Worm (Caenorhabditis elegans): ENCODE results near the gene tbx-7.

The tbx-7 gene

ce11 chrIII:5980274-5980918, 47.9 kb downstream of the tbx-7 start:
- TF ChIP-seq unc-39 (tag; optimal IDR thresholded peaks at IDR 0.05) (no peak), M03D4.4 (tag; optimal IDR thresholded peaks at IDR 0.05) (peak; percentile 11), lsy-2 (tag; optimal IDR thresholded peaks at IDR 0.05) (no peak), ham-2 (GFP tag; optimal IDR thresholded peaks at IDR 0.05) (no peak), ceh-83 (GFP tag; optimal IDR thresholded peaks at IDR 0.05) (no peak), nhr-76 (tag; optimal IDR thresholded peaks at IDR 0.05) (no peak), elt-1 (tag; optimal IDR thresholded peaks at IDR 0.05; ENCODE audit: borderline replicate concordance, insufficient read depth) (no peak), pha-4 (tag; optimal IDR thresholded peaks at IDR 0.05) (peak; percentile 67), lin-32 (GFP tag; optimal IDR thresholded peaks at IDR 0.05) (peak; percentile 11), ztf-11 (tag; optimal IDR thresholded peaks at IDR 0.05) (no peak), elt-3 (tag; optimal IDR thresholded peaks at IDR 0.05) (no peak), hlh-1 (tag; optimal IDR thresholded peaks at IDR 0.05) (peak; percentile 9), sem-2 (GFP tag; optimal IDR thresholded peaks at IDR 0.05) (no peak), unc-120 (tag; optimal IDR thresholded peaks at IDR 0.05; ENCODE audit: poor library complexity, severe bottlenecking) (no peak), mab-5 (tag; optimal IDR thresholded peaks at IDR 0.05) (no peak), drap-1 (GFP tag; optimal IDR thresholded peaks at IDR 0.05) (no peak), unc-62 (GFP tag; optimal IDR thresholded peaks at IDR 0.05) (no peak), bed-3 (GFP tag; optimal IDR thresholded peaks at IDR 0.05) (no peak), nhr-28 (tag; optimal IDR thresholded peaks at IDR 0.05) (no peak), nhr-2 (tag; optimal IDR thresholded peaks at IDR 0.05) (peak; percentile 84), tbx-8 (GFP tag; optimal IDR thresholded peaks at IDR 0.05) (no peak), zip-8 (tag; optimal IDR thresholded peaks at IDR 0.05) (no peak), ces-1 (GFP tag; optimal IDR thresholded peaks at IDR 0.05) (no peak), cnd-1 (tag; optimal IDR thresholded peaks at IDR 0.05) (no peak), sptf-1 (tag; optimal IDR thresholded peaks at IDR 0.05) (no peak)

- TF ChIP-seq ceh-39 (tag; optimal IDR thresholded peaks at IDR 0.05) = no peak
- TF ChIP-seq nhr-2 (tag; optimal IDR thresholded peaks at IDR 0.05) = no peak
- TF ChIP-seq lsy-2 (tag; optimal IDR thresholded peaks at IDR 0.05) = no peak
- no peak for TF ChIP-seq nhr-28 (tag; optimal IDR thresholded peaks at IDR 0.05)
- no peak for TF ChIP-seq ceh-83 (GFP tag; optimal IDR thresholded peaks at IDR 0.05)
- TF ChIP-seq lin-13 (tag; optimal IDR thresholded peaks at IDR 0.05) = no peak
- TF ChIP-seq tbx-8 (GFP tag; optimal IDR thresholded peaks at IDR 0.05) = no peak
- TF ChIP-seq flh-1 (GFP tag; optimal IDR thresholded peaks at IDR 0.05) = no peak
- TF ChIP-seq drap-1 (GFP tag; optimal IDR thresholded peaks at IDR 0.05) = no peak
Observed at ce11 chrIII:5976021-5976420, 52.3 kb downstream of the tbx-7 start.

ce11 chrIII:5975005-5975730, 53.2 kb downstream of the tbx-7 start, which contains the start of gene mlp-1:
mlp-1 (minus strand) TSS chrIII:5975055.
- TF ChIP-seq nhr-2 (tag; optimal IDR thresholded peaks at IDR 0.05) = no peak
- no peak for TF ChIP-seq zip-8 (tag; optimal IDR thresholded peaks at IDR 0.05)
- TF ChIP-seq nhr-76 (tag; optimal IDR thresholded peaks at IDR 0.05) = no peak
- no peak for TF ChIP-seq ceh-83 (GFP tag; optimal IDR thresholded peaks at IDR 0.05)
- TF ChIP-seq M03D4.4 (tag; optimal IDR thresholded peaks at IDR 0.05) = no peak
- no peak for TF ChIP-seq ceh-39 (tag; optimal IDR thresholded peaks at IDR 0.05)
- peak; percentile 15 for TF ChIP-seq unc-120 (tag; optimal IDR thresholded peaks at IDR 0.05; ENCODE audit: poor library complexity, severe bottlenecking)
- TF ChIP-seq unc-62 (GFP tag; optimal IDR thresholded peaks at IDR 0.05) = peak; percentile 56
- no peak for TF ChIP-seq nhr-28 (tag; optimal IDR thresholded peaks at IDR 0.05)
- TF ChIP-seq nhr-237 (tag; optimal IDR thresholded peaks at IDR 0.05) = no peak
- no peak for TF ChIP-seq ces-1 (GFP tag; optimal IDR thresholded peaks at IDR 0.05)
- TF ChIP-seq tbx-8 (GFP tag; optimal IDR thresholded peaks at IDR 0.05) = no peak
- TF ChIP-seq elt-1 (tag; optimal IDR thresholded peaks at IDR 0.05; ENCODE audit: borderline replicate concordance, insufficient read depth) = no peak
- peak; percentile 86 for TF ChIP-seq hlh-1 (tag; optimal IDR thresholded peaks at IDR 0.05)
